Worm (Caenorhabditis elegans) whole organism, midembryonic: ENCODE data around the gene R07H5.9.

ENCODE experiments used
- T22C8.4 ChIP-seq: fragments of 200-800 bp; sonication (Bioruptor generic); IDR thresholded peaks from 2 replicates; pipeline ENCODE4 v1.3.6; 2022; ENCODE audit warnings: missing genetic modification characterization, missing compliant biosample characterization
- klf-2 ChIP-seq: fragments of 200-800 bp; sonication (Bioruptor generic); conservative IDR thresholded peaks from 2 replicates; pipeline ENCODE4 v1.3.6; 2022; ENCODE audit warnings: missing genetic modification reagents, missing genetic modification characterization, missing compliant biosample characterization
- med-1 ChIP-seq: sonication (generic microtip); optimal IDR thresholded peaks from 2 replicates; lab custom pipeline; 2017; ENCODE audit warnings: missing genetic modification characterization, mild to moderate bottlenecking, missing compliant biosample characterization, antibody characterized with exemption, missing genetic modification reagents; ENCODE audit not compliant: insufficient read depth
- ztf-23 ChIP-seq: fragments of 200-800 bp; sonication (Bioruptor generic); IDR thresholded peaks from 2 replicates; pipeline ENCODE4 v1.3.6; 2022; ENCODE audit warnings: missing genetic modification reagents, missing genetic modification characterization, missing compliant biosample characterization
- ztf-29 ChIP-seq: fragments of 200-800 bp; sonication (Bioruptor generic); IDR thresholded peaks from 2 replicates; pipeline ENCODE4 v1.3.6; 2022; ENCODE audit warnings: missing genetic modification reagents, missing genetic modification characterization, missing compliant biosample characterization

DNA sequence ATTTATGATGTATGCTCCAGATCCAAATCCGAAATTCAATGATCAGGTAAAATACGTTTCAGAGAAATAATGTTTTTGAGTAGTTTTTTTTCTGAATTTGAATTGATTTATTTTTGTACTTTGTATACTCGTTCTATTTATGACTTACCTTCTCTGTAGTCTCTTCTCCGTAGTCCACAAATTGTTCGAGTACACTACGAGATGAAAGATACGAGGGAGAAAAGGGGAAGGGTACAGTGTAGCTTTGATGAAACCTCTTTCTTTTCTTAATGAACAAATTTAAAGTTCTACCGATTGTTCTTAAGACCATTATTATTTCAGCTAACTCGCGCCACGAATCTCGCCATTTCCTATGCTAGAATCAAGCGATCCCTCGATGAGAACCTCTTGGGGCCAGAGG, 27.2 kb upstream of the R07H5.9 start:
- TF ChIP-seq med-1 (GFP tag; lab: Kevin White, UChicago) (no peak), klf-2 (no peak), T22C8.4 (no peak), ztf-23 (GFP tag; lab: Robert Waterston, UW) (no peak), ztf-29 (GFP tag; lab: Robert Waterston, UW) (no peak)
